Worm (Caenorhabditis elegans) whole organism, dauer: ENCODE data around the gene nhx-3.

Source experiments
- unc-62 ChIP-seq: sonication (generic microtip); optimal IDR thresholded peaks from 2 replicates; lab custom pipeline; 2017; ENCODE audit warnings: missing biosample characterization, missing genetic modification reagents, missing genetic modification characterization

The nhx-3 gene

DNA sequence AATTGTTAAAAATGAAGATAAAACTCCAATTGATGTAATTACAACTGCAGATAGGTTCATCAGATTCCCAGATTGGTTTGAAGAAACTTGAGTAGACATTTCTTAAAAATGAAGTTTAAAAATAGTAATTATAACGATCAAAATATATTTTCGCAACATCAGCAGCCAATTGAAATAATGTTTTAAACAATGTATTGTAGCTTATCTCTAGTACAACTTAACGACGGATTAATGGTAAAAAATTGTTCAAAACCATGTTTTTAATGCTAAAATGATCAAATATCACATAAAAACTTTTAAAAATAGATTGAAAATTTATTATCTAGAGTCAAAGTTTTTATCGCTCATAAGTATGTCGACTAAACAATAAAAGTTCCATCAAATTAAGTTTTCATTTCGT lies 50.1 kb downstream of the nhx-3 start, which contains the start of gene srbc-11:
Gene srbc-11 (minus strand): TSS at position 101 of the 400 bp plus-strand sequence.
- TF ChIP-seq unc-62 (GFP tag; lab: Kevin White, UChicago) = no peak

DNA sequence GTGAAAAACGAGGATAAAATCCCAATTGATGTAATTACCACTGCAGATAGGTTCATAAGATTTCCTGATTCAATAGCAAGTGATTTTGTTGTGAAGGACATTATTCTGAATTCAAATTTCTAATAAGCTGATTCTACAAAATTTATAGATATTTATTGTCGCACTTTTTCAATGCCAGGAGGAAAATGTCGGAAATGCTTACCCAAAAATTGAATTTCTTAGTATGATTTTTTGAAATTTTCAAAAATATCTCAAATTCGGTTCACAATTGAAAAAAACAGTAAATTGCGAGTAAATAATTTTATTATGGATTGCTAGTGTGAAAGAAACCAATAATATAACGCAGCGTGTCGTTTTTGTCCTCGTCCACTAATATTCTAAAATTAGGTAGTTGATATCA lies 52.4 kb downstream of the nhx-3 start, which contains the start of gene srbc-10:
Gene srbc-10 (minus strand): TSS at position 101 of the 400 bp plus-strand sequence.
- TF ChIP-seq unc-62 (GFP tag; lab: Kevin White, UChicago) = no peak
